Worm (Caenorhabditis elegans): ENCODE data around the gene C46C2.5.

ce11 chrIV:9215824-9216223 is 23.4 kb upstream of the C46C2.5 start:
- TF ChIP-seq scrt-1 (GFP tag; IDR thresholded peaks at IDR 0.05) (no peak), B0310.2 (tag; optimal IDR thresholded peaks at IDR 0.05) (no peak), ets-7 (tag; optimal IDR thresholded peaks at IDR 0.05) (no peak), F13C5.2 (tag; optimal IDR thresholded peaks at IDR 0.05) (no peak)
